Worm (Caenorhabditis elegans) whole organism, young adult: ENCODE results near the gene fbxa-151.

Source experiments
- K12H6.12 ChIP-seq: fragments of 200-800 bp; sonication (Bioruptor generic); optimal IDR thresholded peaks from 2 replicates; lab custom pipeline; 2018; ENCODE audit warnings: mild to moderate bottlenecking, missing genetic modification characterization, missing compliant biosample characterization
- ama-1 ChIP-seq, 3 experiments: fragments of 150-350 bp in 1 of 3; sonication (generic microtip) in 2 of 3; optimal IDR thresholded peaks; 2 replicates each; lab custom pipeline; 2014 to 2018; ENCODE audit warnings: missing biosample characterization in 2 of 3, missing genetic modification characterization in 2 of 3, missing genetic modification reagents in 2 of 3
- cebp-2 ChIP-seq: fragments of 200-800 bp; sonication (Bioruptor generic); IDR thresholded peaks from 2 replicates; pipeline ENCODE4 v1.3.6; 2022; ENCODE audit warnings: missing genetic modification characterization, missing compliant biosample characterization
- egrh-3 ChIP-seq: fragments of 200-800 bp; sonication (Bioruptor generic); IDR thresholded peaks from 2 replicates; pipeline ENCODE4 v1.3.6; 2022; ENCODE audit warnings: missing genetic modification reagents, missing genetic modification characterization, missing compliant biosample characterization
- gei-17 ChIP-seq: fragments of 200-800 bp; sonication (Bioruptor generic); optimal IDR thresholded peaks from 2 replicates; lab custom pipeline; 2018; ENCODE audit warnings: mild to moderate bottlenecking, missing genetic modification characterization, missing compliant biosample characterization
- him-1 ChIP-seq: sonication (generic microtip); optimal IDR thresholded peaks from 2 replicates; lab custom pipeline; 2016; ENCODE audit warnings: missing genotype, missing genetic modification reagents, missing genetic modification characterization, missing compliant biosample characterization
- lsy-27 ChIP-seq: sonication (generic microtip); optimal IDR thresholded peaks from 2 replicates; lab custom pipeline; 2017; ENCODE audit warnings: missing genetic modification characterization, mild to moderate bottlenecking, missing compliant biosample characterization, antibody characterized with exemption, missing genotype, borderline replicate concordance; ENCODE audit not compliant: insufficient read depth
- unc-130 ChIP-seq: sonication (generic microtip); optimal IDR thresholded peaks from 2 replicates; lab custom pipeline; 2016; ENCODE audit warnings: missing genetic modification reagents, missing genetic modification characterization, missing compliant biosample characterization
- xnd-1 ChIP-seq: sonication (generic microtip); optimal IDR thresholded peaks from 2 replicates; lab custom pipeline; 2016; ENCODE audit warnings: missing genotype, missing genetic modification reagents, missing genetic modification characterization, missing compliant biosample characterization

DNA sequence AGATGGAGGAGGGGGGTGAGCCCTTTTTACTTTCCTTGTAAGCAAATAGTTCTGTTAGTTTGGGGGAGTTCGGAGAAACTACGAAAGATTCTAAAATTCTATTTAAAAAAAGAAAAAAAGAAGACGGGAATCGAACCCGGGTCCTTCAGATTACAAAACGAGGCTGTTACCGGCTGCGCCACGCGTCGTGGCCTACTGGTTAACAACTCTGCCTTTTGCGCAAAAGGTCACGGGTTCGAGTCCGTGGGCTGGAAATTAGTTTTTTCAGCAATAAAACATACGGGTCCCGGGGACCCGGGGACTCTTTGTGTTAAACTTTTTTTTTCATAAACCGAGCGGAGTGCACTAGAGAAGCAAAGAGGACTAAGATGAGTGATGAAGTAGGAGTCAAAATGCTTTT is 35.5 kb downstream of the fbxa-151 start:
- TF ChIP-seq cebp-2 (GFP tag; lab: Robert Waterston, UW) (no peak), unc-130 (GFP tag; lab: Kevin White, UChicago) (no peak), K12H6.12 (tag; lab: Kevin White, UChicago) (no peak), gei-17 (GFP tag; lab: Kevin White, UChicago) (no peak), ama-1 (optimal IDR thresholded peaks at IDR 0.05; lab: Kevin White, UChicago) (no peak), ama-1 (GFP tag; optimal IDR thresholded peaks at IDR 0.05; lab: Kevin White, UChicago) (no peak), him-1 (tag; lab: Kevin White, UChicago) (no peak), lsy-27 (tag; lab: Kevin White, UChicago) (no peak), xnd-1 (no peak), egrh-3 (no peak)
